Worm (Caenorhabditis elegans) whole organism, early embryonic: Measurements from ENCODE around the gene T28D9.16.

ENCODE experiments used
- aly-1 ChIP-seq: sonication (generic microtip); optimal IDR thresholded peaks from 2 replicates; lab custom pipeline; 2016; ENCODE audit warnings: missing genetic modification characterization, missing compliant biosample characterization
- ama-1 ChIP-seq: fragments of 150-350 bp; optimal IDR thresholded peaks from 2 replicates; lab custom pipeline; 2014
- ets-7 ChIP-seq: sonication (generic microtip); optimal IDR thresholded peaks from 2 replicates; lab custom pipeline; 2016; ENCODE audit warnings: missing genotype, missing genetic modification characterization, missing compliant biosample characterization
- flt-1 ChIP-seq: fragments of 200-800 bp; sonication (Bioruptor generic); IDR thresholded peaks from 2 replicates; pipeline ENCODE4 v1.3.6; 2022; ENCODE audit warnings: missing genetic modification characterization, missing compliant biosample characterization
- hmbx-1 ChIP-seq: sonication (generic microtip); optimal IDR thresholded peaks from 2 replicates; lab custom pipeline; 2016; ENCODE audit warnings: mild to moderate bottlenecking, missing genetic modification characterization, missing compliant biosample characterization

DNA sequence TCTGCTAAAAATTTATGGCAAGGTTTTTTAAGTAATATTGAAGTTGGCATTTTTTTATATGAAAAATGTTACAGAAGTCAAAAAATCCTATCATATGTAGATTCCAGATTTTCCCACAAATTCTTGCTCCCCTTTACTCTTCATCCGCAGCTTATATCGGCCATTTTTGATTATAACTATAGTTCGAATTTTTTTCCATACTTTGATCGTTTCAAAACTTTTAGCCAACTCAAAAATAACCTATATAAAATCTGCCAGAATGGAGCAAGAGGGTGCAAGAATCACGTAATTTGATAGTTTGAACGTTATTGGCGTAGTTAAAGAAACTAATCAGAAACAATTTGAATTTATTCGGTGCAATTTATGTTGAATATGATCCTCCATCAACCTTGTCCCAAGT is 48.5 kb downstream of the T28D9.16 start:
- no peak for TF ChIP-seq ama-1
- no peak for TF ChIP-seq aly-1 (tag; lab: Kevin White, UChicago)
- no peak for TF ChIP-seq flt-1 (GFP tag; lab: Robert Waterston, UW)
- no peak for TF ChIP-seq hmbx-1
- no peak for TF ChIP-seq ets-7 (tag; lab: Kevin White, UChicago)
